Worm (Caenorhabditis elegans): ENCODE data around the gene moma-1.

DNA sequence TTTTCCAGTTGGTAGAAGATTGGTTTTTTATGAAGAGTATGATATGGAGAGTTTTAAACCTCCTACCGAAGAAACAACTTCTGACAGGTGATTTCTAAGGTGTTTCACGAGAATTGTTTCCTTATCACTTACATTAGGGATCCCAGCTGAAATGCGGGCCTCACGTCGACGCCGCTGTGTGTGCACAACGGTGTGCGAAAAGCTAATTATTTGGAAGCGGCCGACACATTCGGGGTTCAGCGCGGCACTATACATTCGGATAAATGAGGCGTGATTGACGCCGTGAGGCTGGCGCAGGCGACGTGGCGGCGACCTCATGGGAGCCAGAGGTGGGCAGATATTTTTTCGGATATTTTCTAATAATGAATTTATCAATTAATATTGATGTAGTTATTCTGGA is 32.9 kb downstream of the moma-1 start:
- TF ChIP-seq ceh-82 (tag; optimal IDR thresholded peaks at IDR 0.05) (no peak), egl-27 (tag; optimal IDR thresholded peaks at IDR 0.05) (no peak), pqm-1 (tag; optimal IDR thresholded peaks at IDR 0.05) (no peak), ceh-16 (tag; optimal IDR thresholded peaks at IDR 0.05) (no peak), elt-1 (tag; optimal IDR thresholded peaks at IDR 0.05) (no peak), lin-39 (tag; optimal IDR thresholded peaks at IDR 0.05) (no peak), unc-39 (tag; optimal IDR thresholded peaks at IDR 0.05) (no peak), jun-1 (tag; optimal IDR thresholded peaks at IDR 0.05) (no peak), nhr-12 (tag; optimal IDR thresholded peaks at IDR 0.05) (no peak), nhr-77 (tag; optimal IDR thresholded peaks at IDR 0.05) (no peak)

Measured in whole organism, L3 larva.